Fruit fly (Drosophila melanogaster): ENCODE data around the gene wor.

wor gene

DNA sequence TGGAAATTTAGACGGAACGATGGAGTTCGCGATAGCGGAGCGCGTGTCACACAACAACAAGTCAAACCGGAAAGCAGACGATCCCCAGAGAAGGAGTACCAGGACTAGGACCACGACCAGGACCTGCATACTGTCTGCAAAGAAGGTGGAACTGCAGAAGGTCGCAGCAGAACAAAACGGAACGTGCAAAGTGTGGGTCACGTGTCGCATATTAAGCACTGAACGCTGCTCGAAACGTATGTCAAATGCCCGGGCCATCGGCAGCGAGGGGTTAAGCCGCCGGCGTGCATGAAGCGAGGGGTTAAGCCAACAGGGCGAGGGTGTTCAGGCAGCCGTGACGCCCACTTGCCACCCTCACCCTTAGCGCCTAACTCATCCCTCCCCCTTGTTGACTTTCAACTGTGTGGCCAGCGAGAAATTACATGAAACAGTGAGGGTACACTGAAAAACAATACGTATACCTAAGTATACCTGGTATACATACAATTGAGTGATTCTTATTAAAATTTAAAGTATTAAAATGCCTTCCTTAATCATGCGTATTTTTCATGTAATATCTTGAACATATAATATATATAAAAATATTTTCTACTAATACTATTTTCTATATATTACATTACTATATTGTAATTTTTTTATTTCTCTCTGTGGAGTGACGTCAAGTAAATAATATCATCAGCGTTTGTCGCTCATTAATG lies 16.6 kb upstream of the wor start (continued):
- TF ChIP-seq CG2202 (tag; optimal IDR thresholded peaks at IDR 0.05) (peak; percentile 51), CG2889 (GFP tag; IDR thresholded peaks at IDR 0.05) (no peak), CG10431 (GFP tag; optimal IDR thresholded peaks at IDR 0.05) (peak; percentile 28), CG2712 (tag; optimal IDR thresholded peaks at IDR 0.05) (peak; percentile 89), bab2 (GFP tag; optimal IDR thresholded peaks at IDR 0.05) (no peak), Sox102F (GFP tag; optimal IDR thresholded peaks at IDR 0.05) (peak; percentile 40), CG18262 (tag; optimal IDR thresholded peaks at IDR 0.05) (peak; percentile 88), CG12236 (GFP tag; optimal IDR thresholded peaks at IDR 0.05) (no peak), CG1529 (GFP tag; optimal IDR thresholded peaks at IDR 0.05) (no peak), Blimp-1 (GFP tag; optimal IDR thresholded peaks at IDR 0.05) (peak; percentile 76), Bteb2 (GFP tag; optimal IDR thresholded peaks at IDR 0.05) (no peak), CG10267 (tag; optimal IDR thresholded peaks at IDR 0.05) (peak; percentile 78), tll (GFP tag; optimal IDR thresholded peaks at IDR 0.05) (peak in 1 of 2 experiments; percentile 58), Hr78 (GFP tag; optimal IDR thresholded peaks at IDR 0.05) (no peak), CG8281 (tag; optimal IDR thresholded peaks at IDR 0.05) (no peak), CG33557 (GFP tag; optimal IDR thresholded peaks at IDR 0.05) (peak; percentile 75), Kr (GFP tag; optimal IDR thresholded peaks at IDR 0.05) (peak; percentile 6), Doc3 (GFP tag; IDR thresholded peaks at IDR 0.05; ENCODE audit: partially characterized antibody) (no peak), Scr (GFP tag; IDR thresholded peaks at IDR 0.05; ENCODE audit: partially characterized antibody) (no peak), Ravus (GFP tag; IDR thresholded peaks at IDR 0.05) (no peak), CG2129 (GFP tag; IDR thresholded peaks at IDR 0.05; ENCODE audit: partially characterized antibody) (no peak), CG9727 (GFP tag; optimal IDR thresholded peaks at IDR 0.05) (peak; percentile 71), az2 (GFP tag; optimal IDR thresholded peaks at IDR 0.05) (peak; percentile 39), CG34224 (GFP tag; IDR thresholded peaks at IDR 0.05; ENCODE audit: partially characterized antibody) (no peak), CG11247 (GFP tag; IDR thresholded peaks at IDR 0.05) (0 out of 2 replicates have a peak, but pooled peaks have one; percentile 10), knrl (GFP tag; IDR thresholded peaks at IDR 0.05; ENCODE audit: partially characterized antibody) (no peak), toy (GFP tag; IDR thresholded peaks at IDR 0.05) (no peak), CG33213 (GFP tag; optimal IDR thresholded peaks at IDR 0.05) (no peak), CG16779 (GFP tag; IDR thresholded peaks at IDR 0.05) (no peak), CG14965 (GFP tag; optimal IDR thresholded peaks at IDR 0.05; ENCODE audit: borderline replicate concordance) (no peak), Tbp (GFP tag; optimal IDR thresholded peaks at IDR 0.05) (no peak), Med (GFP tag) (peak; percentile 67), NK7.1 (GFP tag; optimal IDR thresholded peaks at IDR 0.05) (no peak), Ptx1 (GFP tag; IDR thresholded peaks at IDR 0.05) (0 out of 2 replicates have a peak, but pooled peaks have one; percentile 15), CG15514 (GFP tag; optimal IDR thresholded peaks at IDR 0.05) (no peak), phol (tag; optimal IDR thresholded peaks at IDR 0.05) (peak; percentile 72), D (optimal IDR thresholded peaks at IDR 0.05) (no peak), D (GFP tag; optimal IDR thresholded peaks at IDR 0.05) (peak; percentile 63), CG6689 (GFP tag; IDR thresholded peaks at IDR 0.05) (peak; percentile 45), Dip3 (GFP tag; optimal IDR thresholded peaks at IDR 0.05) (no peak), tap (tag; optimal IDR thresholded peaks at IDR 0.05) (peak; percentile 35), kay (GFP tag; optimal IDR thresholded peaks at IDR 0.05) (peak; percentile 1), ERR (GFP tag; optimal IDR thresholded peaks at IDR 0.05) (no peak), CG11093 (GFP tag; IDR thresholded peaks at IDR 0.05) (no peak), klu (GFP tag; IDR thresholded peaks at IDR 0.05) (no peak), Dll (GFP tag; IDR thresholded peaks at IDR 0.05; ENCODE audit: partially characterized antibody) (no peak), fd64A (GFP tag; optimal IDR thresholded peaks at IDR 0.05) (no peak), CG6813 (GFP tag; optimal IDR thresholded peaks at IDR 0.05) (no peak)

All from whole organism, embryonic.